Worm (Caenorhabditis elegans): Measurements from ENCODE around the gene str-187.
"Not testable (repeated sequence)": the region's sequence is repeated elsewhere in the genome, so short reads cannot be mapped to it uniquely, and the experiment has no call there.

The str-187 gene

DNA sequence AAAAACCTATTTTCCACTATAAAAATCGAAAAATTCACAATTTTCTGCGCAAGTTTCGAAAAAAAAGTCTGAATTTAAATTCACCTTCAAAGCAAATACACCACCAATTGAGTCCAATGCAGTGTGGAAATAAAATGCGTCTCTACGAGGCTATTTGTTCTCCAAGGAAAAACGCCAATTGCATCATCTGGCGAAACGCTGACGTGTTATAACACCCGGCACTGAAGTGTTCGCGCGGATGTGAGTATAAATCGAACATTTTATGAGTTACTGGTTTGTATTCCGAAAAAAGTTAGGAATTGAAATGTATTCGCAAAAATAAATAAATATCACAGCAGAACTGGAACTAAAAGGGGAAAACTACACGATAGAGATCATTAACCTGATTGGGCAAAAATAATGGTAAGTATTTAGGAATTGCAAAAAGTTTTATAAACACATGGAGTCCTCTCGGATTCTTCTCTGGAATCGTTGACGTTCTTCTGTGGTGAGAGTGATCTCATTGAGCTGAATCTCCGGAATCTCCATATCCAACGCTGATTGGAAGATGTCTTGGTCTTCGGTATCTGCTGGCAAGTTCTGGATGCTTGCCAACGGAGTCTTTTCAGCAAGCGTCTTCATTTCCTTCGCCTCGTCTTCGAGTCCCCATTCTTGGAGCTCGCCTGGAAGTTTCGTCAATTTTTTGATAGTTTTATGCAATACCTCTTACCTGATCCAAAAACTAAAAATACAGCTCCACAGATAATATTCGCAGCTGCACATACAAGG is 22.7 kb downstream of the str-187 start, which contains the start of gene zipt-7.1:
Gene zipt-7.1, minus strand, starts transcription at position 232 of the 768 bp plus-strand sequence.
- no peak for TF ChIP-seq cog-1 (tag; optimal IDR thresholded peaks at IDR 0.05)
- no peak for TF ChIP-seq ztf-29 (GFP tag; IDR thresholded peaks at IDR 0.05)
- no peak for TF ChIP-seq flt-1 (GFP tag; IDR thresholded peaks at IDR 0.05)
- TF ChIP-seq T22C8.4 (GFP tag; IDR thresholded peaks at IDR 0.05), result no peak
- no peak for TF ChIP-seq med-1 (GFP tag; optimal IDR thresholded peaks at IDR 0.05; ENCODE audit: insufficient read depth)
- TF ChIP-seq tab-1 (GFP tag; IDR thresholded peaks at IDR 0.05), result no peak
- TF ChIP-seq klf-2 (GFP tag; conservative IDR thresholded peaks at IDR 0.05), result no peak
- no peak for TF ChIP-seq ref-1 (GFP tag; conservative IDR thresholded peaks at IDR 0.05)
- no peak for TF ChIP-seq ztf-23 (GFP tag; IDR thresholded peaks at IDR 0.05)

ce11 chrIV:17291629-17292199 is 26.3 kb downstream of the str-187 start, which contains the start of the genes T28F3.11 and slc-17.4:
Gene T28F3.11, minus strand, starts transcription at chrIV:17291679.
Gene slc-17.4, minus strand, starts transcription at chrIV:17291733.
- TF ChIP-seq ztf-29 (GFP tag; IDR thresholded peaks at IDR 0.05) (no peak), klf-2 (GFP tag; conservative IDR thresholded peaks at IDR 0.05) (no peak), med-1 (GFP tag; optimal IDR thresholded peaks at IDR 0.05; ENCODE audit: insufficient read depth) (no peak), T22C8.4 (GFP tag; IDR thresholded peaks at IDR 0.05) (no peak), cog-1 (tag; optimal IDR thresholded peaks at IDR 0.05) (no peak), ref-1 (GFP tag; conservative IDR thresholded peaks at IDR 0.05) (no peak), tab-1 (GFP tag; IDR thresholded peaks at IDR 0.05) (no peak), flt-1 (GFP tag; IDR thresholded peaks at IDR 0.05) (no peak), ztf-23 (GFP tag; IDR thresholded peaks at IDR 0.05) (no peak)

DNA sequence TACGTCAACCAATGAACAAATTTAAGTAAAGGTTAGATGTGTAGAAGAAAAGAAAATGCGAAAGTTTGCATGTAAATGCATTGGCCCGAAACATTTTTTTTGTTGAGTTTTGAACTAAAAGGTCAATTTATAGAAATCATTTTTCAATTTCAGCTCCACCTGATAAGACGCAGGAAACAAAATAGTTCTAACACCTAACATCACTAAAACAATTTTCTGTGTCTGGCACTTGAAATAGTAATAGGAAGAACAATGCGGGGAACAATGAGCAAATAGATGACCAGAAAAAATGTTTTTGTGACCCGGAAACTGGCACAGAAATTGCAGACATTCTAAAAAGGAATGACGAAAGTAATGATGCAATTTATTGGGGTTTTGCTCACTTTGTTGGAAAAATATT is 27.0 kb downstream of the str-187 start:
- TF ChIP-seq T22C8.4 (GFP tag; IDR thresholded peaks at IDR 0.05), result no peak
- TF ChIP-seq tab-1 (GFP tag; IDR thresholded peaks at IDR 0.05), result no peak
- no peak for TF ChIP-seq flt-1 (GFP tag; IDR thresholded peaks at IDR 0.05)
- TF ChIP-seq ztf-23 (GFP tag; IDR thresholded peaks at IDR 0.05), result no peak
- TF ChIP-seq klf-2 (GFP tag; conservative IDR thresholded peaks at IDR 0.05), result no peak
- TF ChIP-seq cog-1 (tag; optimal IDR thresholded peaks at IDR 0.05), result no peak

DNA sequence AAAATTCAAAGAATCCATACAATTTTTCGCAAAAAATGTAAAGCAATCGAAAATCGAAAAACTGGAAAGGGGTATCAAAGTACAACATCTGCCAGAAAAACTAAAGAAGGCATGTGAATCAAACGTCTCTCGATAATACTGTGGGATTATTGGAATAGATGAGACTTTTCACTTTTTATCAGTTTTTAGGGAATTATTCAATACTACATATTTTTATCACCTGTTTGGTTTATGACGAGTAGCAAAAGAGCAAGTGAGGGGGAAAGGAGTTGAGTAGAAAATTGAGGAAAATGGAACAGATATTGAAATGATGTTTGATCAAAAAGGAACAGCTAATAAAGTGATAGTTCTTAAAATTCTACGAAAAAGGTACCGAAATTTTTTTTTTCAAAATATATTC is 27.7 kb downstream of the str-187 start:
- no peak for TF ChIP-seq ztf-29 (GFP tag; IDR thresholded peaks at IDR 0.05)
- TF ChIP-seq med-1 (GFP tag; optimal IDR thresholded peaks at IDR 0.05; ENCODE audit: insufficient read depth), result no peak
- TF ChIP-seq T22C8.4 (GFP tag; IDR thresholded peaks at IDR 0.05), result no peak
- no peak for TF ChIP-seq ztf-23 (GFP tag; IDR thresholded peaks at IDR 0.05)
- TF ChIP-seq tab-1 (GFP tag; IDR thresholded peaks at IDR 0.05), result no peak
- no peak for TF ChIP-seq klf-2 (GFP tag; conservative IDR thresholded peaks at IDR 0.05)
- no peak for TF ChIP-seq flt-1 (GFP tag; IDR thresholded peaks at IDR 0.05)
- TF ChIP-seq ref-1 (GFP tag; conservative IDR thresholded peaks at IDR 0.05), result no peak
- TF ChIP-seq cog-1 (tag; optimal IDR thresholded peaks at IDR 0.05), result no peak

ce11 chrIV:17293679-17294078 is 28.3 kb downstream of the str-187 start:
- no peak for TF ChIP-seq cog-1 (tag; optimal IDR thresholded peaks at IDR 0.05)
- no peak for TF ChIP-seq flt-1 (GFP tag; IDR thresholded peaks at IDR 0.05)
- no peak for TF ChIP-seq ztf-23 (GFP tag; IDR thresholded peaks at IDR 0.05)
- no peak for TF ChIP-seq ref-1 (GFP tag; conservative IDR thresholded peaks at IDR 0.05)
- TF ChIP-seq klf-2 (GFP tag; conservative IDR thresholded peaks at IDR 0.05), result no peak
- no peak for TF ChIP-seq tab-1 (GFP tag; IDR thresholded peaks at IDR 0.05)
- no peak for TF ChIP-seq T22C8.4 (GFP tag; IDR thresholded peaks at IDR 0.05)
- no peak for TF ChIP-seq ztf-29 (GFP tag; IDR thresholded peaks at IDR 0.05)
- no peak for TF ChIP-seq med-1 (GFP tag; optimal IDR thresholded peaks at IDR 0.05; ENCODE audit: insufficient read depth)

- TF ChIP-seq ref-1 (GFP tag; conservative IDR thresholded peaks at IDR 0.05) (no peak), ztf-23 (GFP tag; IDR thresholded peaks at IDR 0.05) (no peak), ztf-29 (GFP tag; IDR thresholded peaks at IDR 0.05) (no peak), flt-1 (GFP tag; IDR thresholded peaks at IDR 0.05) (no peak), T22C8.4 (GFP tag; IDR thresholded peaks at IDR 0.05) (no peak)
Observed at ce11 chrIV:17294489-17294888, 29.1 kb downstream of the str-187 start, which contains the start of gene T28F3.5. Gene T28F3.5, plus strand, starts transcription at chrIV:17294789.

ce11 chrIV:17301933-17302332 is 36.6 kb downstream of the str-187 start, which contains the start of gene ifta-2:
Gene ifta-2, minus strand, starts transcription at chrIV:17302033.
- TF ChIP-seq ztf-29 (GFP tag; IDR thresholded peaks at IDR 0.05) (no peak), klf-2 (GFP tag; conservative IDR thresholded peaks at IDR 0.05) (no peak), flt-1 (GFP tag; IDR thresholded peaks at IDR 0.05) (no peak), ztf-23 (GFP tag; IDR thresholded peaks at IDR 0.05) (no peak), cog-1 (tag; optimal IDR thresholded peaks at IDR 0.05) (no peak), med-1 (GFP tag; optimal IDR thresholded peaks at IDR 0.05; ENCODE audit: insufficient read depth) (no peak), ref-1 (GFP tag; conservative IDR thresholded peaks at IDR 0.05) (no peak), tab-1 (GFP tag; IDR thresholded peaks at IDR 0.05) (no peak), T22C8.4 (GFP tag; IDR thresholded peaks at IDR 0.05) (no peak)

DNA sequence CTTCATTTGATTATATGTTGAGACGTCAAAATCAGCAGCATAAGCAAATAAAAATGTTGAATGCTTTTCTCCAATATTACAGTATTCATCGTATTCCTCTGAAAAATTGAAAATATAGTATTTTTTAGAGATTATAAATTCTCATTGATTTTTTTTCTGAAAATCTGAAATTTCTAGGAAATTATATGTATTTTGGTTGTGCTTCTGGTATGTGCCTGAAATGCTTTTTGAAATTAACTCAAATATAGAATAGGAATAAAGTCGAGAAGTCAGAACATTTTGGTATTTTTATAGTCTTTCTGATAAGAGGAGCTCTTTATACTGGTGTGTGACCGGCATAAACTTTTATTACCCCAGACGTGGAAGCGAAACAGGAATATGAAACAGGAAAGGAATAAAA is 41.8 kb downstream of the str-187 start, which contains the start of gene T28F3.8:
Gene T28F3.8, minus strand, starts transcription at position 101 of the 400 bp plus-strand sequence.
- not testable (repeated sequence) for TF ChIP-seq ref-1 (GFP tag; conservative IDR thresholded peaks at IDR 0.05); flt-1 (GFP tag; IDR thresholded peaks at IDR 0.05); ztf-23 (GFP tag; IDR thresholded peaks at IDR 0.05)

ce11 chrIV:17308211-17308610 is 42.8 kb downstream of the str-187 start, which contains the start of gene T28F3.9:
Gene T28F3.9, plus strand, starts transcription at chrIV:17308511.
- no peak for TF ChIP-seq tab-1 (GFP tag; IDR thresholded peaks at IDR 0.05)
- TF ChIP-seq ztf-29 (GFP tag; IDR thresholded peaks at IDR 0.05), result no peak
- no peak for TF ChIP-seq ref-1 (GFP tag; conservative IDR thresholded peaks at IDR 0.05)
- no peak for TF ChIP-seq T22C8.4 (GFP tag; IDR thresholded peaks at IDR 0.05)
- TF ChIP-seq flt-1 (GFP tag; IDR thresholded peaks at IDR 0.05), result no peak
- TF ChIP-seq cog-1 (tag; optimal IDR thresholded peaks at IDR 0.05), result no peak
- TF ChIP-seq med-1 (GFP tag; optimal IDR thresholded peaks at IDR 0.05; ENCODE audit: insufficient read depth), result no peak

All from whole organism, midembryonic.